Worm (Caenorhabditis elegans) whole organism, L4/young adult: ENCODE data around the gene K08D9.6.

Experiments used
- W03F9.2 ChIP-seq: fragments of 150-350 bp; optimal IDR thresholded peaks from 2 replicates; lab custom pipeline; 2014; ENCODE audit warnings: missing biosample characterization, missing genetic modification characterization
- him-1 ChIP-seq: sonication (generic microtip); optimal IDR thresholded peaks from 2 replicates; lab custom pipeline; 2016; ENCODE audit warnings: missing genotype, missing genetic modification reagents, missing genetic modification characterization, missing compliant biosample characterization

ce11 chrV:3266189-3266588 is 31.4 kb upstream of the K08D9.6 start, which contains the start of gene T28A11.17:
- no peak for TF ChIP-seq W03F9.2
- no peak for TF ChIP-seq him-1 (tag; lab: Kevin White, UChicago)
